Fruit fly (Drosophila melanogaster) whole organism, wandering third instar larva: ENCODE measurements around the gene Nedd8.

ENCODE experiments used
- Abd-B ChIP-seq: fragments of >200 bp; optimal IDR thresholded peaks from 2 replicates; lab custom pipeline; 2017; ENCODE audit warnings: missing biosample characterization, missing genetic modification characterization
- CG32264 ChIP-seq: fragments of 200-800 bp; sonication (Bioruptor generic); optimal IDR thresholded peaks from 2 replicates; lab custom pipeline; 2016; ENCODE audit warnings: missing biosample characterization, missing genetic modification characterization
- CG9705 ChIP-seq: fragments of 200-800 bp; sonication (Bioruptor generic); optimal IDR thresholded peaks from 2 replicates; lab custom pipeline; 2018; ENCODE audit warnings: missing biosample characterization, mild to moderate bottlenecking, missing genetic modification characterization
- CrebA ChIP-seq: fragments of 200-800 bp; sonication (Bioruptor generic); optimal IDR thresholded peaks from 2 replicates; lab custom pipeline; 2016; ENCODE audit warnings: missing biosample characterization, mild to moderate bottlenecking, missing genetic modification characterization, borderline replicate concordance
- Dfd ChIP-seq: fragments of >200 bp; optimal IDR thresholded peaks from 2 replicates; lab custom pipeline; 2017; ENCODE audit warnings: missing biosample characterization, missing genetic modification characterization
- Dif ChIP-seq: fragments of 200-275, 200-300 bp; sonication (Bioruptor generic); optimal IDR thresholded peaks from 2 replicates; lab custom pipeline; 2018; ENCODE audit warnings: missing biosample characterization, missing genetic modification characterization; ENCODE audit not compliant: partially characterized antibody
- HLH106 ChIP-seq: fragments of 200-800 bp; optimal IDR thresholded peaks from 3 replicates; lab custom pipeline; 2019; ENCODE audit warnings: missing biosample characterization, mild to moderate bottlenecking, missing genetic modification characterization, moderate library complexity
- Hnf4 ChIP-seq: fragments of 200-800 bp; sonication (Bioruptor generic); optimal IDR thresholded peaks from 2 replicates; lab custom pipeline; 2016; ENCODE audit warnings: missing biosample characterization, mild to moderate bottlenecking, missing genetic modification characterization
- Hr83 ChIP-seq: fragments of 200-300 bp; sonication (Bioruptor generic); optimal IDR thresholded peaks from 2 replicates; lab custom pipeline; 2016; ENCODE audit warnings: missing biosample characterization, mild to moderate bottlenecking, missing genetic modification characterization, moderate library complexity; ENCODE audit not compliant: poor library complexity, severe bottlenecking
- Jra ChIP-seq: sonication (Bioruptor generic); optimal IDR thresholded peaks from 2 replicates; lab custom pipeline; 2016; ENCODE audit warnings: missing biosample characterization, missing genetic modification characterization
- Mio ChIP-seq: sonication (Bioruptor generic); optimal IDR thresholded peaks from 2 replicates; lab custom pipeline; 2016; ENCODE audit warnings: missing biosample characterization, missing genetic modification characterization
- Myc ChIP-seq: fragments of >200 bp; optimal IDR thresholded peaks from 2 replicates; lab custom pipeline; 2017
- OdsH ChIP-seq: fragments of 200-800 bp; sonication (Bioruptor generic); optimal IDR thresholded peaks from 2 replicates; lab custom pipeline; 2016; ENCODE audit warnings: missing biosample characterization, mild to moderate bottlenecking, missing genetic modification characterization
- Rel ChIP-seq, 2 experiments: fragments of 200-800 bp; sonication (Bioruptor generic) in 1 of 2; optimal IDR thresholded peaks; 2 replicates in 1 of 2; 3 replicates in 1 of 2; lab custom pipeline; 2016 to 2019; ENCODE audit warnings: mild to moderate bottlenecking in 2 of 2, missing biosample characterization in 2 of 2, missing genetic modification characterization in 2 of 2, moderate library complexity in 1 of 2
- Vsx2 ChIP-seq: fragments of 200-300, 225-300 bp; sonication (Bioruptor generic); optimal IDR thresholded peaks from 2 replicates; lab custom pipeline; 2018; ENCODE audit warnings: missing biosample characterization, missing genetic modification characterization; ENCODE audit not compliant: partially characterized antibody
- brk ChIP-seq: fragments of 200-800 bp; sonication (Bioruptor generic); optimal IDR thresholded peaks from 2 replicates; lab custom pipeline; 2016; ENCODE audit warnings: missing biosample characterization, mild to moderate bottlenecking, missing genetic modification characterization
- dl ChIP-seq, 2 experiments: fragments of 175-275, 200-275 bp in 1 of 2; fragments of 200-275 bp in 1 of 2; sonication (Bioruptor generic); optimal IDR thresholded peaks; lab custom pipeline; 2018; ENCODE audit warnings: mild to moderate bottlenecking in 2 of 2, missing biosample characterization in 2 of 2, missing genetic modification characterization in 2 of 2, moderate library complexity in 2 of 2; ENCODE audit not compliant: partially characterized antibody in 2 of 2, insufficient read depth in 1 of 2
- dsf ChIP-seq: sonication (Bioruptor generic); optimal IDR thresholded peaks from 2 replicates; lab custom pipeline; 2016; ENCODE audit warnings: missing biosample characterization, missing genetic modification characterization, borderline replicate concordance
- ey ChIP-seq: fragments of 200-800 bp; sonication (Bioruptor generic); optimal IDR thresholded peaks from 2 replicates; lab custom pipeline; 2016; ENCODE audit warnings: missing biosample characterization, missing genetic modification characterization
- foxo ChIP-seq, 2 experiments: fragments of 200-800 bp; sonication (Bioruptor generic); optimal IDR thresholded peaks; 2 replicates in 1 of 2; 3 replicates in 1 of 2; lab custom pipeline; 2016 to 2017; ENCODE audit warnings: missing biosample characterization in 2 of 2, missing genetic modification characterization in 2 of 2
- fru ChIP-seq: fragments of 200-800 bp; sonication (Bioruptor generic); optimal IDR thresholded peaks from 3 replicates; lab custom pipeline; 2016; ENCODE audit warnings: missing biosample characterization, mild to moderate bottlenecking, missing genetic modification characterization
- h ChIP-seq: fragments of 200-800 bp; sonication (Bioruptor generic); optimal IDR thresholded peaks from 3 replicates; lab custom pipeline; 2016; ENCODE audit warnings: missing biosample characterization, mild to moderate bottlenecking, missing genetic modification characterization
- jim ChIP-seq: fragments of 175-275, 200-325 bp; sonication (Bioruptor generic); optimal IDR thresholded peaks from 2 replicates; lab custom pipeline; 2016; ENCODE audit warnings: missing biosample characterization, mild to moderate bottlenecking, missing genetic modification characterization
- lola ChIP-seq: fragments of >200 bp; optimal IDR thresholded peaks from 2 replicates; lab custom pipeline; 2017; ENCODE audit warnings: missing biosample characterization, missing genetic modification characterization
- pan ChIP-seq: fragments of >200 bp; optimal IDR thresholded peaks from 2 replicates; lab custom pipeline; 2017
- rgr ChIP-seq: fragments of 200-800 bp; sonication (Bioruptor generic); optimal IDR thresholded peaks from 3 replicates; lab custom pipeline; 2016; ENCODE audit warnings: missing biosample characterization, mild to moderate bottlenecking, missing genetic modification characterization
- sage ChIP-seq: fragments of 200-800 bp; sonication (Bioruptor generic); optimal IDR thresholded peaks from 2 replicates; lab custom pipeline; 2016; ENCODE audit warnings: missing biosample characterization, mild to moderate bottlenecking, missing genetic modification characterization
- sv ChIP-seq: fragments of 200-800 bp; sonication (Bioruptor generic); optimal IDR thresholded peaks from 3 replicates; lab custom pipeline; 2016; ENCODE audit warnings: missing biosample characterization, missing genetic modification characterization
- woc ChIP-seq: sonication (Bioruptor generic); optimal IDR thresholded peaks from 2 replicates; lab custom pipeline; 2016; ENCODE audit warnings: missing biosample characterization, mild to moderate bottlenecking, missing genetic modification characterization

Nedd8 gene

dm6 chr2L:18919474-18919873 is 32.2 kb downstream of the Nedd8 start:
- TF ChIP-seq pan (lab: Kevin White, UChicago) = no peak
- TF ChIP-seq CG32264 = no peak
- no peak for TF ChIP-seq Mio (GFP tag; lab: Kevin White, UChicago)
- no peak for TF ChIP-seq CrebA (GFP tag; lab: Kevin White, UChicago)
- TF ChIP-seq Abd-B (GFP tag; lab: Kevin White, UChicago) = no peak
- no peak for TF ChIP-seq sage (GFP tag; lab: Kevin White, UChicago)

- TF ChIP-seq Myc (no peak), pan (lab: Kevin White, UChicago) (no peak), sv (no peak), dsf (GFP tag; lab: Kevin White, UChicago) (no peak), ey (GFP tag; lab: Kevin White, UChicago) (no peak), dl (GFP tag; optimal IDR thresholded peaks at IDR 0.05; lab: Kevin White, UChicago; ENCODE audit: insufficient read depth in 1 of 2, partially characterized antibody in 2 of 2) (no peak), Vsx2 (GFP tag; lab: Kevin White, UChicago) (no peak), OdsH (GFP tag; lab: Kevin White, UChicago) (no peak), brk (GFP tag; lab: Kevin White, UChicago) (no peak), Dfd (GFP tag; lab: Kevin White, UChicago) (no peak), woc (GFP tag; lab: Kevin White, UChicago) (no peak), jim (GFP tag; lab: Kevin White, UChicago) (no peak), Rel (GFP tag; optimal IDR thresholded peaks at IDR 0.05; lab: Kevin White, UChicago) (no peak), Rel (tag; optimal IDR thresholded peaks at IDR 0.05; lab: Kevin White, UChicago) (no peak), Hnf4 (GFP tag; lab: Kevin White, UChicago) (no peak), HLH106 (no peak), fru (GFP tag; lab: Kevin White, UChicago) (no peak)
Observed at dm6 chr2L:18917584-18917983, 34.1 kb downstream of the Nedd8 start.

- TF ChIP-seq Rel (GFP tag; optimal IDR thresholded peaks at IDR 0.05; lab: Kevin White, UChicago) (no peak), Rel (tag; optimal IDR thresholded peaks at IDR 0.05; lab: Kevin White, UChicago) (no peak), Dfd (GFP tag; lab: Kevin White, UChicago) (no peak), dsf (GFP tag; lab: Kevin White, UChicago) (no peak), OdsH (GFP tag; lab: Kevin White, UChicago) (no peak), Jra (GFP tag; lab: Kevin White, UChicago) (no peak), CrebA (GFP tag; lab: Kevin White, UChicago) (no peak), Dif (GFP tag; lab: Kevin White, UChicago) (no peak), Mio (GFP tag; lab: Kevin White, UChicago) (no peak), Vsx2 (GFP tag; lab: Kevin White, UChicago) (no peak), CG9705 (GFP tag; lab: Kevin White, UChicago) (no peak), fru (GFP tag; lab: Kevin White, UChicago) (no peak), Hr83 (GFP tag; lab: Kevin White, UChicago) (no peak), ey (GFP tag; lab: Kevin White, UChicago) (no peak)
Observed at dm6 chr2L:18914829-18915228, 36.8 kb downstream of the Nedd8 start.

- TF ChIP-seq CrebA (GFP tag; lab: Kevin White, UChicago) (no peak), h (GFP tag; lab: Kevin White, UChicago) (peak; percentile 46), foxo (GFP tag; optimal IDR thresholded peaks at IDR 0.05; lab: Kevin White, UChicago) (peak in 1 of 2 experiments; percentile 42), HLH106 (peak; percentile 0), Vsx2 (GFP tag; lab: Kevin White, UChicago) (no peak), rgr (GFP tag; lab: Kevin White, UChicago) (peak; percentile 3), Jra (GFP tag; lab: Kevin White, UChicago) (no peak)
- TF ChIP-seq, all 38 proteins: peak for 4
Observed at dm6 chr2L:18907491-18907890, 44.1 kb downstream of the Nedd8 start.

dm6 chr2L:18906615-18907014 is 45.0 kb downstream of the Nedd8 start:
- TF ChIP-seq OdsH (GFP tag; lab: Kevin White, UChicago) = no peak
- TF ChIP-seq sage (GFP tag; lab: Kevin White, UChicago) = no peak
- no peak for TF ChIP-seq sv
- TF ChIP-seq Rel (GFP tag; optimal IDR thresholded peaks at IDR 0.05; lab: Kevin White, UChicago) = no peak
- no peak for TF ChIP-seq Rel (tag; optimal IDR thresholded peaks at IDR 0.05; lab: Kevin White, UChicago)
- TF ChIP-seq ey (GFP tag; lab: Kevin White, UChicago) = no peak
- no peak for TF ChIP-seq lola
- TF ChIP-seq Hr83 (GFP tag; lab: Kevin White, UChicago) = no peak
- no peak for TF ChIP-seq jim (GFP tag; lab: Kevin White, UChicago)
- TF ChIP-seq h (GFP tag; lab: Kevin White, UChicago) = no peak
- TF ChIP-seq Vsx2 (GFP tag; lab: Kevin White, UChicago) = no peak
- TF ChIP-seq dsf (GFP tag; lab: Kevin White, UChicago) = no peak
- TF ChIP-seq CrebA (GFP tag; lab: Kevin White, UChicago) = no peak
